Worm (Caenorhabditis elegans): ENCODE measurements around the gene F31E3.2.

Gene F31E3.2

DNA sequence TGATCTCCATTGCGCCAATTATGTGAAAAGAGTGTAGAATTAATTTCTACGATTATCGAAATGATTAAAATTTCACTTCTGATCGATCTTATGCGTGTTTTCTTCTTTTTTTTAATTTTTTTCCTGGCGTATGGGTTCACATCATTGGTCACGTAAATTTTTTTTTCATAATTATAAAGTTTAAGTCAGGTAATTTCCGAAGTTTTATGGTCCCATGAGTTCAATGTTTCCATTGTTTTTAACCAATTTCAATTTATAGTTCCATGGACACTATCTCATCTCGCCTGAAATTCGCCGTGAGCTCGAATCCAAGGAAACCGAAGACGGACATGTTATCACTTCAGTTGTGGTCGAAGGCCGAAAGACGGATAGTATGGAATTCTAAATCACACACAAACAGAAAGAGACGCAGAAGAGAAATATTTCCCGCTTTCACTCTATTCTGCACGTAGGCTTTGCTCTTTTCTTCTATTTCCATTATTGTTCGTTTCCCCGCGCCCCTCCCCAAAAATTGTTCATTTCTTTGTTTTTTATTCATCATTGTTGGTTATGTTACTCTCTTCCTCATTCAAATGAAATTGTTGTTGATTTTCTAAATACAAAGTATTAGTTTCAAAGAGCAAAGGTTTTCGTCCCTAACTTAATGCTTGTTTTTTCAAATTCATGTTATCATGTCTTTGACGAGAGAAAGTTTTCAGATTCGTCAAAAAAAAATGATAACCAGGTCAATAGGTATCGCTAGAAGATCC, 38.3 kb upstream of the F31E3.2 start, which contains the start of the genes F57B9.8 and coq-2:
Gene F57B9.8, minus strand, starts transcription at position 51 of the 749 bp plus-strand sequence.
Gene coq-2, plus strand, starts transcription at position 699 of the 749 bp plus-strand sequence.
- no peak for TF ChIP-seq tbx-2 (tag; optimal IDR thresholded peaks at IDR 0.05)
- TF ChIP-seq pqm-1 (tag; optimal IDR thresholded peaks at IDR 0.05) = no peak
- no peak for TF ChIP-seq nhr-43 (tag; optimal IDR thresholded peaks at IDR 0.05; ENCODE audit: poor library complexity, severe bottlenecking)
- TF ChIP-seq nhr-12 (tag; optimal IDR thresholded peaks at IDR 0.05) = no peak
- no peak for TF ChIP-seq ceh-28 (tag; optimal IDR thresholded peaks at IDR 0.05)
- no peak for TF ChIP-seq ceh-9 (tag; optimal IDR thresholded peaks at IDR 0.05)
- TF ChIP-seq ztf-4 (tag; optimal IDR thresholded peaks at IDR 0.05) = no peak
- no peak for TF ChIP-seq R02D3.7 (tag; optimal IDR thresholded peaks at IDR 0.05)
- no peak for TF ChIP-seq nhr-25 (tag; optimal IDR thresholded peaks at IDR 0.05)
- TF ChIP-seq ama-1 (optimal IDR thresholded peaks at IDR 0.05) = no peak
- no peak for TF ChIP-seq sea-2 (GFP tag; optimal IDR thresholded peaks at IDR 0.05)
- TF ChIP-seq hmg-11 (tag; optimal IDR thresholded peaks at IDR 0.05) = no peak
- no peak for TF ChIP-seq skn-1 (tag; optimal IDR thresholded peaks at IDR 0.05)
- TF ChIP-seq fkh-10 (GFP tag; optimal IDR thresholded peaks at IDR 0.05) = no peak
- no peak for TF ChIP-seq lsy-12 (tag; optimal IDR thresholded peaks at IDR 0.05)
- no peak for TF ChIP-seq fos-1 (tag; optimal IDR thresholded peaks at IDR 0.05)
- TF ChIP-seq unc-62 (GFP tag; optimal IDR thresholded peaks at IDR 0.05) = no peak
- TF ChIP-seq lin-39 (tag; optimal IDR thresholded peaks at IDR 0.05) = no peak

DNA sequence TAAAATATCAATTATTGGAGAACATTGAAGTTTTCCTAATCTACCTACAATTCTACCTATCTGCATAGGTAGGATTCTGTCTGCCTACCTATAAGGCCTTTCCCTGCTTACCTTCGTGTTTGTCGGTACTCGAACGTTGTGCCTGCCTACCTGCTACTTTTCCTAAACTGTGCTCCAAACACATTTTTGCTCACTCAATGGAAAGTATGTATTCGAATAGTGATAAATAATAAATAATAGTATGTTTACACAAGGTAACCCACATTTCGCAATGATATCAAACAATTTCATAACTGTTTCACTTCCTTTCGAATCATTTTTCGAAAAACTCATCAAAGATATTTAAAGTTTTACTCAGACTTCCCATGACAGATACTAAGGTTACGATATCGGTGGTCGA, 34.3 kb upstream of the F31E3.2 start, which contains the start of gene F57B9.3:
Gene F57B9.3, plus strand, starts transcription at position 301 of the 400 bp plus-strand sequence.
- TF ChIP-seq pha-4 (tag; optimal IDR thresholded peaks at IDR 0.05) (peak; percentile 43), ceh-28 (tag; optimal IDR thresholded peaks at IDR 0.05) (no peak), lsy-12 (tag; optimal IDR thresholded peaks at IDR 0.05) (no peak), mml-1 (tag; optimal IDR thresholded peaks at IDR 0.05) (no peak)

DNA sequence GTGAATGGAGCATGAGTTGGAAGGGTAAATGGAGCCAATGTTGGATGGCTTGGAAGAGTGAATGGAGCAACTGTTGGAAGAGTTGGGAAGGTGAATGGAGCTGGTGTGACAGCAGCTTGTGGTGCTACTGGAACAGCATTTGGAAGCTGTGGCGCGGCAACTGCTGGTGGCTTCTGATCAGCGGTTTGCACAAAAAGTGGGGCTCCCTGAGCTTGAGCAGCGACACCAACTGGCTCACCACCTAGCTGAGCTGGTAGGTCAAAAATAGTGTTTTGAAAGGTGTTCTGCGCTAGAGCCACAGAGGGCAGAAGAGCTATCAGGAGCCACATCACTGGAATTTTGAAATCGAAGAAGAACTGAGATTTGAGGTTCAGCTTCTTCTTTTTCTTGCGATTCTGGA, 28.5 kb upstream of the F31E3.2 start:
- TF ChIP-seq nhr-43 (tag; optimal IDR thresholded peaks at IDR 0.05; ENCODE audit: poor library complexity, severe bottlenecking) (no peak), R02D3.7 (tag; optimal IDR thresholded peaks at IDR 0.05) (no peak), daf-12 (tag; optimal IDR thresholded peaks at IDR 0.05) (no peak), ceh-16 (tag; optimal IDR thresholded peaks at IDR 0.05) (no peak), elt-2 (tag; optimal IDR thresholded peaks at IDR 0.05) (no peak), skn-1 (tag; optimal IDR thresholded peaks at IDR 0.05) (no peak), jun-1 (tag; optimal IDR thresholded peaks at IDR 0.05) (no peak), ZK546.5 (tag; optimal IDR thresholded peaks at IDR 0.05) (no peak), fos-1 (tag; optimal IDR thresholded peaks at IDR 0.05) (no peak), unc-62 (GFP tag; optimal IDR thresholded peaks at IDR 0.05) (no peak), nhr-77 (tag; optimal IDR thresholded peaks at IDR 0.05) (no peak), zag-1 (tag; optimal IDR thresholded peaks at IDR 0.05) (no peak), snpc-4 (tag; optimal IDR thresholded peaks at IDR 0.05) (no peak), aly-2 (tag; optimal IDR thresholded peaks at IDR 0.05) (no peak)

DNA sequence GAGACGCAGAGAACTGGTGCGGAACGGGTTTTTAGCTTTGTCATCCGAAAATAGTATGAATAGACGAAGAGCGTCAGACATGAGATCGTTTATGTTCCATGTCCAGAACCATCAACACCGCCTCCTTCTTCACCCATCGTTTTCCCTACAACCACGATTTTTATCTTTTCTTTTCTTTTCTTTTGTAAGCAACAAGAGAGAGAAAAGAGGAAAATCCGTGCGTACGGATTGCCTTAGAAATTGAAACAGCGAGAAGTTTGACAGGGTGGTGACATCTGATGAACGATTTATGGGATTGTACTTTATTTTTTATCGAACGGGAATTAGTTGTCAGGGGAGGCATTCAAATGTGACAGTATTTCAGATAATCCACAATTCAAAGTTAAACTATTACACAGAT, 28.0 kb upstream of the F31E3.2 start, which contains the start of gene abu-13:
Gene abu-13, minus strand, starts transcription at position 152 of the 400 bp plus-strand sequence.
- TF ChIP-seq egl-27 (tag; optimal IDR thresholded peaks at IDR 0.05) (no peak), nhr-23 (tag; optimal IDR thresholded peaks at IDR 0.05) (peak; percentile 46)

DNA sequence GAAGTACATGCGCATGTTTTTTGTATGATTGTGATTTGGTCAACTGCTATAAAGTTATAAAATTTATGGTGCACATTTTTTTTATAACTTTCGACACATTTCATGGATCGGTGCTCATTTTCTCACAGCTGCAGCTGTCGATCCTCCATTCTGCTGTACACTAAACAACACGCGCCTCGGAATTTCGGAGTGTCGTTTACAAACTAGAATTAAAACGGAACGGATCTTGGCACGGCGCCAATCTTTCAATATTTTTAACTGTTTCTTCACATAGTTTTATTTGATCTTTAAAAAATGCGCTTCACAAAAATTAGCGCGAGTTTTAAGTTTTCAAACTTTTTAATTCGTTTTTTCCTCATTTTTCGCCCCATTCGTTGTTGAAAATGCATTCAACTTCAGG, 27.4 kb upstream of the F31E3.2 start, which contains the start of gene let-711:
Gene let-711, plus strand, starts transcription at position 337 of the 400 bp plus-strand sequence.
- TF ChIP-seq tbx-2 (tag; optimal IDR thresholded peaks at IDR 0.05) (no peak), ama-1 (optimal IDR thresholded peaks at IDR 0.05) (no peak), pha-4 (tag; optimal IDR thresholded peaks at IDR 0.05) (peak; percentile 9), nfya-1 (tag; optimal IDR thresholded peaks at IDR 0.05; ENCODE audit: insufficient read depth) (peak; percentile 32), eor-1 (tag; optimal IDR thresholded peaks at IDR 0.05) (no peak)
